Fruit fly (Drosophila melanogaster) whole organism, embryonic: ENCODE data around the gene Rpn10.
A peak's percentile ranks its signal among the peaks of the same experiment; 100 is the strongest.

Experiments used
- Asciz ChIP-seq: fragments of 200-800 bp; sonication (Bioruptor generic); optimal IDR thresholded peaks from 2 replicates; lab custom pipeline; 2017; ENCODE audit warnings: missing biosample characterization, mild to moderate bottlenecking, missing genetic modification characterization, missing genetic modification reagents
- Bdp1 ChIP-seq: fragments of 200-800 bp; sonication (Bioruptor generic); optimal IDR thresholded peaks from 3 replicates; lab custom pipeline; 2016; ENCODE audit warnings: missing biosample characterization, missing genetic modification characterization
- Blimp-1 ChIP-seq: fragments of 200-800 bp; sonication (Bioruptor generic); optimal IDR thresholded peaks from 3 replicates; lab custom pipeline; 2018; ENCODE audit warnings: missing biosample characterization, missing genetic modification characterization, mild to moderate bottlenecking, moderate library complexity, missing genetic modification reagents
- CG11093 ChIP-seq: fragments of 200-800 bp; sonication (Bioruptor generic); IDR thresholded peaks from 3 replicates; pipeline ENCODE4 v1.3.6; 2022; ENCODE audit warnings: missing biosample characterization, missing genetic modification characterization
- CG12104 ChIP-seq: fragments of 200-800 bp; sonication (Bioruptor generic); optimal IDR thresholded peaks from 3 replicates; lab custom pipeline; 2016; ENCODE audit warnings: missing biosample characterization, missing genetic modification characterization
- CG12236 ChIP-seq: fragments of 200-800 bp; sonication (Bioruptor generic); optimal IDR thresholded peaks from 2 replicates; lab custom pipeline; 2016; ENCODE audit warnings: missing biosample characterization, missing genetic modification characterization
- CG14860 ChIP-seq: fragments of 200-800 bp; sonication (Bioruptor generic); IDR thresholded peaks from 3 replicates; pipeline ENCODE4 v1.3.6; 2022; ENCODE audit warnings: missing biosample characterization, missing genetic modification characterization; ENCODE audit not compliant: partially characterized antibody
- CG15073 ChIP-seq: fragments of 200-800 bp; sonication (Bioruptor generic); optimal IDR thresholded peaks from 2 replicates; lab custom pipeline; 2016; ENCODE audit warnings: missing biosample characterization, missing genetic modification characterization
- CG16779 ChIP-seq: fragments of 200-800 bp; sonication (Bioruptor generic); IDR thresholded peaks from 2 replicates; pipeline ENCODE4 v1.3.6; 2022; ENCODE audit warnings: missing biosample characterization, missing genetic modification characterization
- CG30020 ChIP-seq: fragments of 200-800 bp; optimal IDR thresholded peaks from 2 replicates; lab custom pipeline; 2019; ENCODE audit warnings: missing biosample characterization, mild to moderate bottlenecking, missing genetic modification characterization, moderate library complexity
- CG31224 ChIP-seq: fragments of 200-800 bp; sonication (Bioruptor generic); IDR thresholded peaks from 2 replicates; pipeline ENCODE4 v1.3.6; 2022; ENCODE audit warnings: missing biosample characterization, missing genetic modification characterization
- CG31365 ChIP-seq: fragments of 200-800 bp; sonication (Bioruptor generic); optimal IDR thresholded peaks from 2 replicates; lab custom pipeline; 2018; ENCODE audit warnings: missing biosample characterization, mild to moderate bottlenecking, missing genetic modification characterization
- CG34224 ChIP-seq: fragments of 200-800 bp; sonication (Bioruptor generic); IDR thresholded peaks from 3 replicates; pipeline ENCODE4 v1.3.6; 2022; ENCODE audit warnings: missing biosample characterization, missing genetic modification characterization; ENCODE audit not compliant: partially characterized antibody
- CG3726 ChIP-seq: fragments of 200-800 bp; sonication (Bioruptor generic); IDR thresholded peaks from 3 replicates; pipeline ENCODE4, ENCODE4 v1.3.6; 2022; ENCODE audit warnings: missing biosample characterization, missing genetic modification characterization
- CG8478 ChIP-seq: fragments of >200 bp; optimal IDR thresholded peaks from 2 replicates; lab custom pipeline; 2018
- CG9797 ChIP-seq: fragments of 200-800 bp; sonication (Bioruptor generic); optimal IDR thresholded peaks from 3 replicates; lab custom pipeline; 2018; ENCODE audit warnings: missing biosample characterization, mild to moderate bottlenecking, missing genetic modification characterization
- CG9932 ChIP-seq: fragments of 200-800 bp; sonication (Bioruptor generic); IDR thresholded peaks from 2 replicates; pipeline ENCODE4 v1.3.6; 2022; ENCODE audit warnings: missing biosample characterization, missing genetic modification characterization
- Dek ChIP-seq: fragments of 200-800 bp; sonication (Bioruptor generic); optimal IDR thresholded peaks from 3 replicates; lab custom pipeline; 2019; ENCODE audit warnings: missing biosample characterization, mild to moderate bottlenecking, missing genetic modification characterization, moderate library complexity
- Doc2 ChIP-seq: fragments of 200-800 bp; sonication (Bioruptor generic); IDR thresholded peaks from 2 replicates; pipeline ENCODE4 v1.3.6; 2022; ENCODE audit warnings: missing biosample characterization, missing genetic modification characterization
- E2f1 ChIP-seq: fragments of 200-800 bp; sonication (Bioruptor generic); IDR thresholded peaks from 2 replicates; pipeline ENCODE4 v1.3.6; 2022; ENCODE audit warnings: missing biosample characterization, missing genetic modification characterization
- H15 ChIP-seq: fragments of 200-800 bp; sonication (Bioruptor generic); IDR thresholded peaks from 3 replicates; pipeline ENCODE4 v1.3.6; 2022; ENCODE audit warnings: missing biosample characterization, missing genetic modification characterization
- HHEX ChIP-seq: fragments of 200-800 bp; sonication (Bioruptor generic); optimal IDR thresholded peaks from 3 replicates; lab custom pipeline; 2017; ENCODE audit warnings: missing biosample characterization, mild to moderate bottlenecking, missing genetic modification characterization, missing genetic modification reagents
- Jarid2 ChIP-seq: fragments of 200-800 bp; sonication (Bioruptor generic); optimal IDR thresholded peaks from 3 replicates; lab custom pipeline; 2017; ENCODE audit warnings: mild to moderate bottlenecking, missing biosample characterization, missing genetic modification reagents, missing genetic modification characterization
- NfI ChIP-seq: fragments of 200-800 bp; sonication (Bioruptor generic); optimal IDR thresholded peaks from 3 replicates; lab custom pipeline; 2018; ENCODE audit warnings: missing biosample characterization, mild to moderate bottlenecking, missing genetic modification characterization, moderate library complexity
- Oaz ChIP-seq: fragments of 200-800 bp; sonication (Bioruptor generic); IDR thresholded peaks from 2 replicates; pipeline ENCODE4 v1.3.6; 2022; ENCODE audit warnings: missing biosample characterization, missing genetic modification characterization
- Six4 ChIP-seq: fragments of 200-800 bp; sonication (Bioruptor generic); optimal IDR thresholded peaks from 2 replicates; lab custom pipeline; 2016; ENCODE audit warnings: missing biosample characterization, missing genetic modification characterization
- Taf1 ChIP-seq: fragments of 200-800 bp; sonication (Bioruptor generic); IDR thresholded peaks from 2 replicates; pipeline ENCODE4 v1.3.6; 2022; ENCODE audit warnings: missing biosample characterization, missing genetic modification characterization
- Xbp1 ChIP-seq: fragments of 200-800 bp; sonication (Bioruptor generic); optimal IDR thresholded peaks from 3 replicates; lab custom pipeline; 2016; ENCODE audit warnings: missing biosample characterization, mild to moderate bottlenecking, missing genetic modification characterization
- al ChIP-seq: fragments of 200-800 bp; sonication (Bioruptor generic); IDR thresholded peaks from 2 replicates; pipeline ENCODE4 v1.3.6; 2022; ENCODE audit warnings: missing biosample characterization, missing genetic modification characterization
- bbx ChIP-seq: fragments of 200-800 bp; sonication (Bioruptor generic); IDR thresholded peaks from 2 replicates; pipeline ENCODE4 v1.3.6; 2022; ENCODE audit warnings: missing biosample characterization, missing genetic modification characterization; ENCODE audit not compliant: partially characterized antibody
- cas ChIP-seq: fragments of 200-800 bp; sonication (Bioruptor generic); IDR thresholded peaks from 2 replicates; pipeline ENCODE4 v1.3.6; 2022; ENCODE audit warnings: missing biosample characterization, missing genetic modification characterization
- caup ChIP-seq: fragments of 200-800 bp; sonication (Bioruptor generic); optimal IDR thresholded peaks from 3 replicates; lab custom pipeline; 2017; ENCODE audit warnings: missing biosample characterization, mild to moderate bottlenecking, missing genetic modification characterization, moderate library complexity; ENCODE audit not compliant: severe bottlenecking
- chif ChIP-seq, 2 experiments: fragments of 200-800 bp; sonication (Bioruptor generic); optimal IDR thresholded peaks; 3 replicates each; lab custom pipeline; 2016; ENCODE audit warnings: missing biosample characterization in 2 of 2, missing genetic modification characterization in 2 of 2
- chm ChIP-seq: fragments of 200-800 bp; sonication (Bioruptor generic); IDR thresholded peaks from 2 replicates; pipeline ENCODE4 v1.3.6; 2022; ENCODE audit warnings: missing biosample characterization, missing genetic modification characterization
- emc ChIP-seq: fragments of 200-800 bp; sonication (Bioruptor generic); optimal IDR thresholded peaks from 2 replicates; lab custom pipeline; 2016; ENCODE audit warnings: missing biosample characterization, missing genetic modification characterization
- ems ChIP-seq: fragments of 200-800 bp; sonication (Bioruptor generic); optimal IDR thresholded peaks from 3 replicates; lab custom pipeline; 2016; ENCODE audit warnings: missing biosample characterization, missing genetic modification characterization
- fd64A ChIP-seq: fragments of 200-800 bp; sonication (Bioruptor generic); optimal IDR thresholded peaks from 3 replicates; lab custom pipeline; 2018; ENCODE audit warnings: missing biosample characterization, mild to moderate bottlenecking, missing genetic modification characterization
- fu2 ChIP-seq: fragments of 200-800 bp; sonication (Bioruptor generic); optimal IDR thresholded peaks from 2 replicates; lab custom pipeline; 2016; ENCODE audit warnings: missing biosample characterization, missing genetic modification characterization
- gfzf ChIP-seq: fragments of 200-800 bp; sonication (Bioruptor generic); optimal IDR thresholded peaks from 2 replicates; lab custom pipeline; 2016; ENCODE audit warnings: missing biosample characterization, mild to moderate bottlenecking, missing genetic modification characterization, moderate library complexity
- hkb ChIP-seq, 2 experiments: fragments of 200-800 bp in 1 of 2; fragments of >200 bp in 1 of 2; sonication (Bioruptor generic) in 1 of 2; IDR thresholded peaks in 1 of 2; optimal IDR thresholded peaks in 1 of 2; 2 replicates each; pipeline versions ENCODE4 v1.3.6 to Lab custom; 2017 to 2022; ENCODE audit warnings: missing biosample characterization in 1 of 2, missing genetic modification characterization in 1 of 2
- hth ChIP-seq: fragments of >200 bp; optimal IDR thresholded peaks from 2 replicates; lab custom pipeline; 2017; ENCODE audit warnings: inconsistent platforms
- inv ChIP-seq: fragments of 200-800 bp; sonication (Bioruptor generic); IDR thresholded peaks from 2 replicates; pipeline ENCODE4 v1.3.6; 2022; ENCODE audit warnings: missing biosample characterization, missing genetic modification characterization; ENCODE audit not compliant: partially characterized antibody
- kay ChIP-seq: fragments of 200-800 bp; sonication (Bioruptor generic); optimal IDR thresholded peaks from 2 replicates; lab custom pipeline; 2016; ENCODE audit warnings: missing biosample characterization, missing genetic modification characterization
- schlank ChIP-seq: fragments of 200-800 bp; sonication (Bioruptor generic); optimal IDR thresholded peaks from 2 replicates; lab custom pipeline; 2018; ENCODE audit warnings: missing biosample characterization, mild to moderate bottlenecking, missing genetic modification characterization
- seq ChIP-seq: fragments of 200-800 bp; sonication (Bioruptor generic); IDR thresholded peaks from 2 replicates; pipeline ENCODE4 v1.3.6; 2022; ENCODE audit warnings: missing biosample characterization, missing genetic modification characterization
- slbo ChIP-seq: fragments of 200-800 bp; sonication (Bioruptor generic); IDR thresholded peaks from 2 replicates; pipeline ENCODE4 v1.3.6; 2022; ENCODE audit warnings: missing biosample characterization, missing genetic modification characterization
- sob ChIP-seq: fragments of 200-800 bp; sonication (Bioruptor generic); IDR thresholded peaks from 2 replicates; pipeline ENCODE4 v1.3.6; 2022; ENCODE audit warnings: missing biosample characterization, missing genetic modification characterization
- ssp ChIP-seq: fragments of 200-800 bp; sonication (Bioruptor generic); IDR thresholded peaks from 2 replicates; pipeline ENCODE4 v1.3.6; 2022; ENCODE audit warnings: missing biosample characterization, missing genetic modification characterization
- sug ChIP-seq: fragments of 200-800 bp; optimal IDR thresholded peaks from 2 replicates; lab custom pipeline; 2019; ENCODE audit warnings: missing biosample characterization, mild to moderate bottlenecking, missing genetic modification characterization, moderate library complexity
- tll ChIP-seq, 2 experiments: fragments of 200-800 bp in 1 of 2; fragments of >200 bp in 1 of 2; sonication (Bioruptor generic) in 1 of 2; optimal IDR thresholded peaks; 2 replicates each; lab custom pipeline; 2017 to 2019; ENCODE audit warnings: missing biosample characterization in 2 of 2, missing genetic modification characterization in 2 of 2, mild to moderate bottlenecking in 1 of 2, moderate library complexity in 1 of 2

The Rpn10 gene

DNA sequence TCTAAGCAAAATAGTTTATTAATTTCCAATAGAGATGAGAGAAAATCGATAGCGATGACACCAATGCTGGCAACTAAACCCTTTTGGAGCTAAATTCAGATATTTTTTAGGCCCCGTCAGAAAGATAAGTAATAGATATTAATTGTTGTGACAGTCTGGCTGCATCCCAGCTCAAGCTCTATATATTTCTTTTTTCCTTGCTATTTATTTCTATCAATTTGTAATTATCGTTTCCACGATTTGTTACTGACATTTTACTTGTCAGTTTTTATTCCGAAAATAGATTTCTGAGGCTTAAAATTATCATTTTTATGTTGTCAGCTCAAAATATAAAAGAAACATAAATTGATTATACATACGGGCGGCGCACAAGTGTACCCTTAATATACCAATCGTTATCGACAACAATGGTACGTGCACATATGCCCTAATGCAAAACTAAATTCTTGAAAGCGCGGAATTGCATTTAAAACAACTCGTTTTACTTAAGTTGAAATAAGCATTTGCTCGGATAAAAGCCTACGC is 32.1 kb downstream of the Rpn10 start, which contains the start of the genes CRIF and SMC5:
Gene CRIF (minus strand): TSS at position 51 of the 525 bp plus-strand sequence.
Gene SMC5 (plus strand): TSS at position 329 of the 525 bp plus-strand sequence.
- TF ChIP-seq cas (GFP tag; lab: Robert Waterston, UW), result no peak
- TF ChIP-seq hth (lab: Kevin White, UChicago), result no peak
- TF ChIP-seq chm (GFP tag; lab: Robert Waterston, UW), result peak; percentile 49; the same call in 1 of the 2 replicates
- TF ChIP-seq CG30020 (tag; lab: Kevin White, UChicago), result peak; percentile 95
- 0 out of 2 replicates have a peak, but pooled peaks have one; percentile 47 for TF ChIP-seq sob (GFP tag; lab: Robert Waterston, UW)
- peak; percentile 22 for TF ChIP-seq caup (GFP tag; lab: Kevin White, UChicago)
- TF ChIP-seq emc (GFP tag; lab: Kevin White, UChicago), result no peak
- no peak for TF ChIP-seq Taf1 (GFP tag; lab: Robert Waterston, UW)
- TF ChIP-seq gfzf (GFP tag; lab: Kevin White, UChicago), result peak; percentile 18
- TF ChIP-seq Asciz (GFP tag; lab: Kevin White, UChicago), result no peak
- no peak for TF ChIP-seq CG15073
- no peak for TF ChIP-seq CG16779
- no peak for TF ChIP-seq schlank
- TF ChIP-seq CG8478 (lab: Kevin White, UChicago), result no peak
- peak; percentile 44; the same call in 1 of the 2 replicates for TF ChIP-seq E2f1 (GFP tag; lab: Robert Waterston, UW)
- TF ChIP-seq H15 (GFP tag; lab: Robert Waterston, UW), result no peak
- TF ChIP-seq ems (GFP tag; lab: Kevin White, UChicago), result peak; percentile 30
- TF ChIP-seq al (GFP tag; lab: Robert Waterston, UW), result peak; percentile 32
- no peak for TF ChIP-seq inv (GFP tag; lab: Robert Waterston, UW)
- no peak for TF ChIP-seq CG3726 (GFP tag; lab: Robert Waterston, UW)
- no peak for TF ChIP-seq Jarid2
- TF ChIP-seq Dek, result peak; percentile 54
- TF ChIP-seq CG12236 (GFP tag; lab: Kevin White, UChicago), result peak; percentile 29
- peak; percentile 81 for TF ChIP-seq Xbp1
- no peak for TF ChIP-seq seq
- TF ChIP-seq fd64A (GFP tag; lab: Kevin White, UChicago), result no peak
- no peak for TF ChIP-seq CG11093
- no peak for TF ChIP-seq bbx
- no peak for TF ChIP-seq CG31224 (GFP tag; lab: Robert Waterston, UW)
- TF ChIP-seq CG12104 (GFP tag; lab: Kevin White, UChicago), result peak; percentile 31
- TF ChIP-seq kay (GFP tag; lab: Kevin White, UChicago), result peak; percentile 53
- TF ChIP-seq CG34224 (GFP tag; lab: Robert Waterston, UW), result no peak
- TF ChIP-seq CG14860 (GFP tag; lab: Robert Waterston, UW), result no peak
- TF ChIP-seq Six4 (GFP tag; lab: Kevin White, UChicago), result peak; percentile 51
- TF ChIP-seq CG9932 (GFP tag; lab: Robert Waterston, UW), result peak; percentile 82
- no peak for TF ChIP-seq Oaz (GFP tag; lab: Robert Waterston, UW)
- no peak for TF ChIP-seq Doc2
- peak; percentile 75 for TF ChIP-seq slbo (GFP tag; lab: Robert Waterston, UW)
- peak in 1 of 2 experiments; percentile 59 for TF ChIP-seq tll (GFP tag; optimal IDR thresholded peaks at IDR 0.05; lab: Kevin White, UChicago)
- TF ChIP-seq fu2 (GFP tag; lab: Kevin White, UChicago), result peak; percentile 17
- no peak for TF ChIP-seq Blimp-1 (GFP tag; lab: Kevin White, UChicago)
- TF ChIP-seq CG31365 (tag; lab: Kevin White, UChicago), result no peak
- peak; percentile 89 for TF ChIP-seq ssp (GFP tag; lab: Robert Waterston, UW)
- no peak for TF ChIP-seq hkb (optimal IDR thresholded peaks at IDR 0.05; lab: Kevin White, UChicago)
- TF ChIP-seq hkb (GFP tag; IDR thresholded peaks at IDR 0.05; lab: Robert Waterston, UW), result 0 out of 2 replicates have a peak, but pooled peaks have one; percentile 21
- TF ChIP-seq CG9797, result peak; percentile 7
- TF ChIP-seq NfI (GFP tag; lab: Kevin White, UChicago), result no peak
- peak; percentile 51 to 70 for TF ChIP-seq chif (GFP tag; optimal IDR thresholded peaks at IDR 0.05; lab: Kevin White, UChicago)
- peak; percentile 76 for TF ChIP-seq sug (tag; lab: Kevin White, UChicago)
- no peak for TF ChIP-seq HHEX (GFP tag; lab: Kevin White, UChicago)
- TF ChIP-seq Bdp1 (GFP tag; lab: Kevin White, UChicago), result peak; percentile 4
